Worm (Caenorhabditis elegans) whole organism, L1 larva: Measurements from ENCODE around the gene acr-12.

Source experiments
- C04F5.9 ChIP-seq: sonication (generic microtip); optimal IDR thresholded peaks from 2 replicates; lab custom pipeline; 2016; ENCODE audit warnings: missing genetic modification characterization, missing compliant biosample characterization
- C16A3.4 ChIP-seq: fragments of 150-350 bp; optimal IDR thresholded peaks from 2 replicates; lab custom pipeline; 2014; ENCODE audit warnings: missing biosample characterization, missing genetic modification characterization
- C34B4.2 ChIP-seq: sonication (generic microtip); optimal IDR thresholded peaks from 2 replicates; lab custom pipeline; 2017; ENCODE audit warnings: mild to moderate bottlenecking, missing genetic modification characterization, missing compliant biosample characterization
- ceh-63 ChIP-seq: fragments of 200-800 bp; sonication (Bioruptor generic); optimal IDR thresholded peaks from 2 replicates; lab custom pipeline; 2018; ENCODE audit warnings: mild to moderate bottlenecking, missing genetic modification characterization, missing compliant biosample characterization
- ceh-82 ChIP-seq, 3 experiments: fragments of 150-350 bp in 1 of 3; sonication (generic microtip) in 2 of 3; optimal IDR thresholded peaks; 2 replicates each; lab custom pipeline; 2014 to 2017; ENCODE audit warnings: missing biosample characterization in 3 of 3, missing genetic modification characterization in 3 of 3
- ceh-90 ChIP-seq: sonication (generic microtip); optimal IDR thresholded peaks from 2 replicates; lab custom pipeline; 2016; ENCODE audit warnings: missing genetic modification characterization, missing compliant biosample characterization
- efl-1 ChIP-seq, 4 experiments: fragments of 150-350 bp; optimal IDR thresholded peaks in 3 of 4; peaks in 1 of 4; 1 replicate in 1 of 4; 2 replicates in 3 of 4; lab custom pipeline; 2014; ENCODE audit warnings: missing biosample characterization in 2 of 4, missing genetic modification characterization in 2 of 4, missing genetic modification reagents in 2 of 4
- elt-2 ChIP-seq: sonication (generic microtip); optimal IDR thresholded peaks from 2 replicates; lab custom pipeline; 2016; ENCODE audit warnings: missing genetic modification characterization, mild to moderate bottlenecking, inconsistent platforms, missing compliant biosample characterization, missing genetic modification reagents
- fos-1 ChIP-seq: fragments of 150-350 bp; optimal IDR thresholded peaks from 2 replicates; lab custom pipeline; 2014; ENCODE audit warnings: missing biosample characterization, missing genetic modification characterization
- lin-14 ChIP-seq: fragments of 200-800 bp; sonication (Bioruptor generic); optimal IDR thresholded peaks from 2 replicates; lab custom pipeline; 2018; ENCODE audit warnings: mild to moderate bottlenecking, missing genetic modification characterization, moderate library complexity, missing compliant biosample characterization
- lir-3 ChIP-seq: sonication (generic microtip); optimal IDR thresholded peaks from 2 replicates; lab custom pipeline; 2016; ENCODE audit warnings: mild to moderate bottlenecking, missing genetic modification characterization, moderate library complexity, missing compliant biosample characterization; ENCODE audit not compliant: poor library complexity
- mdl-1 ChIP-seq, 2 experiments: fragments of 150-350 bp; optimal IDR thresholded peaks; 2 replicates each; lab custom pipeline; 2014 to 2017; ENCODE audit warnings: missing biosample characterization in 2 of 2, missing genetic modification characterization in 2 of 2, inconsistent platforms in 1 of 2
- mef-2 ChIP-seq: fragments of 150-350 bp; optimal IDR thresholded peaks from 2 replicates; lab custom pipeline; 2014; ENCODE audit warnings: missing biosample characterization, missing genetic modification characterization
- nhr-12 ChIP-seq: sonication (generic microtip); optimal IDR thresholded peaks from 2 replicates; lab custom pipeline; 2017; ENCODE audit warnings: missing biosample characterization, missing genetic modification characterization
- nhr-19 ChIP-seq: fragments of 200-800 bp; sonication (Bioruptor generic); conservative IDR thresholded peaks from 2 replicates; pipeline ENCODE4 v1.3.6; 2022; ENCODE audit warnings: missing genetic modification characterization, missing compliant biosample characterization
- nhr-20 ChIP-seq: sonication (generic microtip); optimal IDR thresholded peaks from 2 replicates; lab custom pipeline; 2016; ENCODE audit warnings: mild to moderate bottlenecking, missing genetic modification characterization, missing compliant biosample characterization
- nhr-237 ChIP-seq: fragments of 150-350 bp; optimal IDR thresholded peaks from 2 replicates; lab custom pipeline; 2014; ENCODE audit warnings: missing biosample characterization, missing genetic modification characterization
- nhr-71 ChIP-seq: sonication (generic microtip); optimal IDR thresholded peaks from 2 replicates; lab custom pipeline; 2016; ENCODE audit warnings: mild to moderate bottlenecking, missing genetic modification characterization, moderate library complexity, missing compliant biosample characterization
- nhr-85 ChIP-seq: sonication (generic microtip); peaks from one replicate; lab custom pipeline; 2016; ENCODE audit warnings: missing genetic modification characterization, inconsistent platforms, missing compliant biosample characterization
- nhr-90 ChIP-seq: sonication (generic microtip); optimal IDR thresholded peaks from 2 replicates; lab custom pipeline; 2016; ENCODE audit warnings: mild to moderate bottlenecking, missing genetic modification characterization, missing compliant biosample characterization; ENCODE audit not compliant: poor library complexity
- pag-3 ChIP-seq: sonication (generic microtip); optimal IDR thresholded peaks from 2 replicates; lab custom pipeline; 2017; ENCODE audit warnings: missing genetic modification characterization, mild to moderate bottlenecking, missing compliant biosample characterization, antibody characterized with exemption, borderline replicate concordance; ENCODE audit not compliant: insufficient read depth
- pqm-1 ChIP-seq: sonication (generic microtip); optimal IDR thresholded peaks from 3 replicates; lab custom pipeline; 2017; ENCODE audit warnings: missing biosample characterization, missing genetic modification characterization
- rnt-1 ChIP-seq: sonication (generic microtip); optimal IDR thresholded peaks from 2 replicates; lab custom pipeline; 2016; ENCODE audit warnings: mild to moderate bottlenecking, missing genetic modification characterization, moderate library complexity, missing compliant biosample characterization
- snu-23 ChIP-seq: sonication (generic microtip); optimal IDR thresholded peaks from 2 replicates; lab custom pipeline; 2016; ENCODE audit warnings: missing genetic modification characterization, missing compliant biosample characterization
- sox-4 ChIP-seq: sonication (generic microtip); optimal IDR thresholded peaks from 2 replicates; lab custom pipeline; 2016; ENCODE audit warnings: missing genetic modification characterization, missing compliant biosample characterization
- swsn-7 ChIP-seq: sonication (generic microtip); optimal IDR thresholded peaks from 2 replicates; lab custom pipeline; 2016; ENCODE audit warnings: missing genetic modification characterization, missing compliant biosample characterization
- tlp-1 ChIP-seq: fragments of 150-350 bp; optimal IDR thresholded peaks from 2 replicates; lab custom pipeline; 2014; ENCODE audit warnings: missing biosample characterization, missing genetic modification characterization
- unc-30 ChIP-seq: sonication (generic microtip); optimal IDR thresholded peaks from 2 replicates; lab custom pipeline; 2017; ENCODE audit warnings: missing biosample characterization, missing genetic modification characterization
- vab-15 ChIP-seq: sonication (generic microtip); optimal IDR thresholded peaks from 2 replicates; lab custom pipeline; 2017; ENCODE audit warnings: missing genotype, mild to moderate bottlenecking, missing genetic modification characterization, missing compliant biosample characterization
- zip-4 ChIP-seq: fragments of 200-800 bp; sonication (Bioruptor generic); optimal IDR thresholded peaks from 2 replicates; lab custom pipeline; 2018; ENCODE audit warnings: mild to moderate bottlenecking, missing genetic modification characterization, moderate library complexity, missing compliant biosample characterization
- ztf-11 ChIP-seq, 2 experiments: sonication (generic microtip); optimal IDR thresholded peaks; 2 replicates each; lab custom pipeline; 2016 to 2017; ENCODE audit warnings: missing genetic modification characterization in 2 of 2, missing biosample characterization in 1 of 2, missing compliant biosample characterization in 1 of 2
- ztf-4 ChIP-seq: fragments of 150-350 bp; optimal IDR thresholded peaks from 2 replicates; lab custom pipeline; 2014; ENCODE audit warnings: missing biosample characterization, missing genetic modification characterization

The acr-12 gene

DNA sequence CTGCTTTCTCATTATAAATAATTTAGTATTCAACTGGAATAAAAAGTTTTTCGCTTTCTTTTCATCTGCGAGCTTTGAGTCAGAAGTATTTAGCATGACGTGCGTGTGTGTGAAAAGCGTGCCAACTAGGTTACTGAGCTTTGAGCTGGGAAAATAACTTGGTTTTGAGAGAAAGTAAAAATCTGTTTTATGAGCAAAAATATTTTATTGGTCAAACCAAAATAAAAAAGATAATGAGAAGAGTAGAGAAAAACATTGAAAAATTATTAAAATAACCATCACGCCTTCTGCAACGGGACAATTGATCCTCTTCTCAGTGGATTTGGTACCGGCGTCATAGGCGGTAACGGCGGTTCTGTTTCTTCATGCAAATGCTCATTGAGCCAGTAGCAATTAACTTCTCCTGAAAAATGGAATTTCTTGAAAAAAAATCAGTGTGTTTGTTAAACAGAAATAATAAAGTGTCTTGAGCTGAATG is 11.9 kb downstream of the acr-12 start (continued):
- TF ChIP-seq pag-3 (tag; lab: Kevin White, UChicago): no peak
- TF ChIP-seq C16A3.4 (tag; lab: Kevin White, UChicago): peak; percentile 33
- no peak for TF ChIP-seq swsn-7 (tag; lab: Kevin White, UChicago)
- peak; percentile 51 for TF ChIP-seq nhr-85 (tag; lab: Kevin White, UChicago)
- TF ChIP-seq nhr-12 (tag; lab: Kevin White, UChicago): no peak
- TF ChIP-seq mdl-1 (tag; optimal IDR thresholded peaks at IDR 0.05; lab: Kevin White, UChicago): no peak
- no peak for TF ChIP-seq C04F5.9
- TF ChIP-seq ceh-63: no peak
- TF ChIP-seq pqm-1 (tag; lab: Kevin White, UChicago): no peak
- TF ChIP-seq sox-4 (tag; lab: Kevin White, UChicago): no peak
- TF ChIP-seq C34B4.2 (tag; lab: Kevin White, UChicago): no peak
- TF ChIP-seq, all 84 proteins: peak for 14

ce11 chrX:13550890-13551289 is 18.2 kb downstream of the acr-12 start, which contains the start of gene odr-1:
Gene odr-1 (minus strand): TSS chrX:13550990.
- TF ChIP-seq efl-1 (optimal IDR thresholded peaks at IDR 0.05; lab: Kevin White, UChicago) (no peak), efl-1 (GFP tag; optimal IDR thresholded peaks at IDR 0.05 in 1 of 2; lab: Kevin White, UChicago) (peak in 1 of 2 experiments; percentile 56), zip-4 (GFP tag; lab: Kevin White, UChicago) (no peak)

DNA sequence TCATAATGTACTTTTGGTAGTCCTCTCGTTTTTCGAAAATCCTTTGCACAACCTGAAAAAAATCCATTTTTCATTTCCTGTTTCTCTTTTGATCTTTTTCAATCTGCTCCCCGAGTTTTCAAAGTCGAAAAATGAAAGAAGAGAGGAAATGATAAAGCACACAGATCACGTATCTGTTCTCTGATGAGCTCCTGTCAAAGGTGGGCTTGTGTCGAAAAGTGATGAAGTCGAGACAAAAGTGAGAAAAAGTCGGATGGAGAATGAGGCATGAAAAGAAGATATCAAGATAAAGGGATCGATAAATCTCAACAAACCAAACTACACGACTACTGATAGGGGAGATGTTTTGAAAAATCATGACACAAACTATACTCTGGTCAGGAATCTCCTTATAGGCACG is 22.4 kb downstream of the acr-12 start:
- TF ChIP-seq nhr-19 (GFP tag; lab: Robert Waterston, UW) (peak; percentile 51), lin-14 (GFP tag; lab: Kevin White, UChicago) (peak; percentile 72), ceh-90 (tag; lab: Kevin White, UChicago) (no peak), rnt-1 (tag; lab: Kevin White, UChicago) (peak; percentile 71), nhr-20 (tag; lab: Kevin White, UChicago) (peak; percentile 78), mef-2 (tag; lab: Kevin White, UChicago) (peak; percentile 33), snu-23 (GFP tag; lab: Kevin White, UChicago) (peak; percentile 21), nhr-71 (tag; lab: Kevin White, UChicago) (peak; percentile 86), nhr-90 (tag; lab: Kevin White, UChicago) (no peak)
- TF ChIP-seq, all 84 proteins: peak for 7

- no peak for TF ChIP-seq vab-15 (tag; lab: Kevin White, UChicago)
- TF ChIP-seq ceh-82 (tag; optimal IDR thresholded peaks at IDR 0.05; lab: Kevin White, UChicago): no peak
- TF ChIP-seq rnt-1 (tag; lab: Kevin White, UChicago): no peak
- TF ChIP-seq nhr-237 (tag; lab: Kevin White, UChicago): no peak
- TF ChIP-seq unc-30: no peak
- TF ChIP-seq elt-2 (tag; lab: Kevin White, UChicago): no peak
- TF ChIP-seq fos-1 (tag; lab: Kevin White, UChicago): no peak
- no peak for TF ChIP-seq tlp-1
- TF ChIP-seq ztf-4 (tag; lab: Kevin White, UChicago): no peak
Measured at ce11 chrX:13556066-13556465, 23.4 kb downstream of the acr-12 start, which contains the start of gene glb-20. Gene glb-20 (minus strand): TSS chrX:13556166.

DNA sequence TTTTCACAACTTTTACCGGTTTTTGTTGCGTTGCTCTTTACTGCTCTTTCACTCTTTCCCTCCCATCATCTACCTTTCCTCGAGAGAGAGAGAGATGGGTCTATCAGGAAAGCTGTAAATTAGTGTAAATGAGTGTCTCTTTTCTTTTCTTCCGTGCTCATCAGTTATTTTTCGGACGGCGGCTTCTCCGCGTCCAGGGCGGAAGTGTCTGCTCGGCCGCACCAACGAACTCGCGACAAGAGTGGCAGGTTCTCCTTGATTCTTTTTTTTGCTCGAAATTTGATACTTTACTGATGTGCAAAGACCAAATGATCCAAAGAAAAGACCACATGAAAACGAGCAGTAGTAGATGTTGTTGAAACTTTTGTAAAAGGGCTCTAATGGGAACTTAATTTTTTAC is 26.0 kb downstream of the acr-12 start:
- TF ChIP-seq rnt-1 (tag; lab: Kevin White, UChicago) (peak; percentile 31), ztf-11 (tag; optimal IDR thresholded peaks at IDR 0.05; lab: Kevin White, UChicago) (no peak), nhr-71 (tag; lab: Kevin White, UChicago) (peak; percentile 41), mef-2 (tag; lab: Kevin White, UChicago) (no peak), lin-14 (GFP tag; lab: Kevin White, UChicago) (peak; percentile 70), lir-3 (tag; lab: Kevin White, UChicago) (no peak)
